Worm (Caenorhabditis elegans) whole organism, L1 larva: Measurements from ENCODE around the gene ZK896.4.

Source experiments
- nhr-76 ChIP-seq: sonication (generic microtip); optimal IDR thresholded peaks from 2 replicates; lab custom pipeline; 2017; ENCODE audit warnings: missing biosample characterization, missing genetic modification characterization
- sup-37 ChIP-seq: fragments of 200-800 bp; sonication (Bioruptor generic); optimal IDR thresholded peaks from 2 replicates; lab custom pipeline; 2018; ENCODE audit warnings: mild to moderate bottlenecking, missing genetic modification characterization, missing compliant biosample characterization

- TF ChIP-seq nhr-76 (tag; lab: Kevin White, UChicago) (no peak), sup-37 (GFP tag; lab: Kevin White, UChicago) (no peak)
Observed at ce11 chrIV:12900267-12900666, 17.2 kb upstream of the ZK896.4 start, which contains the start of gene K08D8.10.
